Worm (Caenorhabditis elegans): ENCODE measurements around the gene nova-1.

nova-1 gene

ce11 chrV:18081857-18082256 lies at the start of gene nova-1:
Gene nova-1, minus strand, starts transcription at chrV:18081957.
- no peak for TF ChIP-seq W03F9.2 (tag; optimal IDR thresholded peaks at IDR 0.05)
- TF ChIP-seq him-1 (tag; optimal IDR thresholded peaks at IDR 0.05): no peak

ce11 chrV:18131049-18131448 lies 49.3 kb upstream of the nova-1 start, which contains the start of gene Y37H2A.12:
Gene Y37H2A.12, minus strand, starts transcription at chrV:18131129.
- no peak for TF ChIP-seq dao-5 (tag; optimal IDR thresholded peaks at IDR 0.05)
- no peak for TF ChIP-seq him-1 (tag; optimal IDR thresholded peaks at IDR 0.05)
- TF ChIP-seq W03F9.2 (tag; optimal IDR thresholded peaks at IDR 0.05): no peak

- TF ChIP-seq dao-5 (tag; optimal IDR thresholded peaks at IDR 0.05) (no peak), him-1 (tag; optimal IDR thresholded peaks at IDR 0.05) (no peak), W03F9.2 (tag; optimal IDR thresholded peaks at IDR 0.05) (no peak)
Measured at ce11 chrV:18128545-18128944, 46.8 kb upstream of the nova-1 start.

ce11 chrV:18127192-18127591 lies 45.4 kb upstream of the nova-1 start, which contains the start of gene fbxa-211:
Gene fbxa-211, plus strand, starts transcription at chrV:18127519.
- TF ChIP-seq dao-5 (tag; optimal IDR thresholded peaks at IDR 0.05) (no peak), him-1 (tag; optimal IDR thresholded peaks at IDR 0.05) (no peak), W03F9.2 (tag; optimal IDR thresholded peaks at IDR 0.05) (no peak)

- TF ChIP-seq him-1 (tag; optimal IDR thresholded peaks at IDR 0.05): no peak
- no peak for TF ChIP-seq W03F9.2 (tag; optimal IDR thresholded peaks at IDR 0.05)
- no peak for TF ChIP-seq dao-5 (tag; optimal IDR thresholded peaks at IDR 0.05)
Measured at ce11 chrV:18125075-18125474, 43.3 kb upstream of the nova-1 start, which contains the start of gene fbxa-210. Gene fbxa-210, plus strand, starts transcription at chrV:18125375.

ce11 chrV:18123639-18124038 lies 41.9 kb upstream of the nova-1 start, which contains the start of gene fbxa-107:
Gene fbxa-107, plus strand, starts transcription at chrV:18123939.
- TF ChIP-seq dao-5 (tag; optimal IDR thresholded peaks at IDR 0.05) (no peak), him-1 (tag; optimal IDR thresholded peaks at IDR 0.05) (no peak), W03F9.2 (tag; optimal IDR thresholded peaks at IDR 0.05) (no peak)

ce11 chrV:18109449-18109848 lies 27.7 kb upstream of the nova-1 start:
- TF ChIP-seq W03F9.2 (tag; optimal IDR thresholded peaks at IDR 0.05) (no peak), him-1 (tag; optimal IDR thresholded peaks at IDR 0.05) (no peak), dao-5 (tag; optimal IDR thresholded peaks at IDR 0.05) (no peak)

- TF ChIP-seq him-1 (tag; optimal IDR thresholded peaks at IDR 0.05) (no peak), dao-5 (tag; optimal IDR thresholded peaks at IDR 0.05) (no peak), W03F9.2 (tag; optimal IDR thresholded peaks at IDR 0.05) (no peak)
Measured at ce11 chrV:18107969-18108368, 26.2 kb upstream of the nova-1 start, which contains the start of gene Y37H2A.1. Gene Y37H2A.1, plus strand, starts transcription at chrV:18108269.

ce11 chrV:18106055-18106454 lies 24.3 kb upstream of the nova-1 start:
- no peak for TF ChIP-seq W03F9.2 (tag; optimal IDR thresholded peaks at IDR 0.05)
- TF ChIP-seq him-1 (tag; optimal IDR thresholded peaks at IDR 0.05): no peak
- no peak for TF ChIP-seq dao-5 (tag; optimal IDR thresholded peaks at IDR 0.05)

- no peak for TF ChIP-seq him-1 (tag; optimal IDR thresholded peaks at IDR 0.05)
- no peak for TF ChIP-seq dao-5 (tag; optimal IDR thresholded peaks at IDR 0.05)
- TF ChIP-seq W03F9.2 (tag; optimal IDR thresholded peaks at IDR 0.05): no peak
Measured at ce11 chrV:18098387-18098786, 16.6 kb upstream of the nova-1 start, which contains the start of gene par-4. Gene par-4, plus strand, starts transcription at chrV:18098687.

ce11 chrV:18093941-18094340 lies 12.2 kb upstream of the nova-1 start:
- TF ChIP-seq dao-5 (tag; optimal IDR thresholded peaks at IDR 0.05) (no peak), W03F9.2 (tag; optimal IDR thresholded peaks at IDR 0.05) (no peak), him-1 (tag; optimal IDR thresholded peaks at IDR 0.05) (no peak)

ce11 chrV:18091216-18091615 lies 9.5 kb upstream of the nova-1 start:
- TF ChIP-seq dao-5 (tag; optimal IDR thresholded peaks at IDR 0.05): no peak
- TF ChIP-seq W03F9.2 (tag; optimal IDR thresholded peaks at IDR 0.05): no peak
- no peak for TF ChIP-seq him-1 (tag; optimal IDR thresholded peaks at IDR 0.05)

- TF ChIP-seq W03F9.2 (tag; optimal IDR thresholded peaks at IDR 0.05) (no peak), dao-5 (tag; optimal IDR thresholded peaks at IDR 0.05) (no peak), him-1 (tag; optimal IDR thresholded peaks at IDR 0.05) (no peak)
Measured at ce11 chrV:18086783-18087182, 5.0 kb upstream of the nova-1 start, which contains the start of gene slr-2. Gene slr-2, plus strand, starts transcription at chrV:18087123.

- TF ChIP-seq him-1 (tag; optimal IDR thresholded peaks at IDR 0.05) (no peak), W03F9.2 (tag; optimal IDR thresholded peaks at IDR 0.05) (no peak), dao-5 (tag; optimal IDR thresholded peaks at IDR 0.05) (no peak)
Measured at ce11 chrV:18086174-18086661, 4.5 kb upstream of the nova-1 start, which contains the start of gene Y59A8B.12. Gene Y59A8B.12, minus strand, starts transcription at chrV:18086224.

Data from whole organism, L4/young adult.